Fruit fly (Drosophila melanogaster): Measurements from ENCODE around the gene wam.

dm6 chr3R:23310151-23310550 is 22.3 kb upstream of the wam start:
- TF ChIP-seq CG10631 (GFP tag; optimal IDR thresholded peaks at IDR 0.05), result no peak
- TF ChIP-seq cyc (GFP tag; optimal IDR thresholded peaks at IDR 0.05), result no peak
- TF ChIP-seq topi (GFP tag; optimal IDR thresholded peaks at IDR 0.05), result no peak
- TF ChIP-seq CG6792 (GFP tag; optimal IDR thresholded peaks at IDR 0.05), result no peak
- no peak for TF ChIP-seq Smox (GFP tag; optimal IDR thresholded peaks at IDR 0.05)
- TF ChIP-seq CG9139 (GFP tag; optimal IDR thresholded peaks at IDR 0.05), result no peak
- TF ChIP-seq CG10669 (GFP tag; optimal IDR thresholded peaks at IDR 0.05), result no peak
- no peak for TF ChIP-seq OdsH (GFP tag; optimal IDR thresholded peaks at IDR 0.05)
- no peak for TF ChIP-seq Blimp-1 (GFP tag; optimal IDR thresholded peaks at IDR 0.05)
- no peak for TF ChIP-seq CG8319 (GFP tag; optimal IDR thresholded peaks at IDR 0.05)
- TF ChIP-seq Sox102F (GFP tag; optimal IDR thresholded peaks at IDR 0.05), result no peak

Measured in whole organism, prepupa.